Fruit fly (Drosophila melanogaster) whole organism, prepupa: ENCODE measurements around the gene CG34316.

Source experiments
- CG15336 ChIP-seq: fragments of 200-800 bp; sonication (Bioruptor generic); IDR thresholded peaks from 2 replicates; pipeline ENCODE4 v1.3.6; 2022; ENCODE audit warnings: missing biosample characterization, missing genetic modification characterization
- CG6854 ChIP-seq: fragments of 200-800 bp; sonication (Bioruptor generic); optimal IDR thresholded peaks from 2 replicates; lab custom pipeline; 2017; ENCODE audit warnings: missing biosample characterization, mild to moderate bottlenecking, missing genetic modification characterization

DNA sequence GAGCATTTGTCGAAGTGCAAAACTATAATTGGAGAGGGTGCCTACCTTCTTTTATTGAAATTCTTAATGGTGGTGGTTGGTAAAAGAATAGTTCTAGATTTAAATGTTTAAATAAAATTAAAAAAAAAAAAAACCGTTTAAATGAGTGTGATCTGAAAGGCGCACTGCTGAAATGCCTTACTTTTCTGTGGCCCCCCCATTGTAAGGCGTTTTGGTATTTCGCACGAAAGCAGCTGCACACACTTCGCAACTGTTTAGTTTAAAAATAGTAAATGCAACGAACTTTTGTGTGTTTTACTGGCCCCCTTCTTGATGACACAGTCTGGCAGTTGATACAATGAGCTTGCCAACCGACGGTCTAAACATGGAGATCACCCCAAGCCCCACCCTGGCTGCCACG, 38.0 kb downstream of the CG34316 start, which contains the start of the genes CG14864 and Zip88E:
- no peak for TF ChIP-seq CG15336 (GFP tag; lab: Robert Waterston, UW)
- TF ChIP-seq CG6854 (GFP tag; lab: Kevin White, UChicago) = no peak
